Fruit fly (Drosophila melanogaster) whole organism, prepupa: ENCODE measurements around the gene CG9641.

Experiments used
- Blimp-1 ChIP-seq: fragments of 200-800 bp; sonication (Bioruptor generic); optimal IDR thresholded peaks from 3 replicates; lab custom pipeline; 2017; ENCODE audit warnings: missing biosample characterization, missing genetic modification characterization, mild to moderate bottlenecking, moderate library complexity, missing genetic modification reagents
- CG10631 ChIP-seq: fragments of 200-800 bp; sonication (Bioruptor generic); optimal IDR thresholded peaks from 2 replicates; lab custom pipeline; 2016; ENCODE audit warnings: missing biosample characterization, missing genetic modification characterization
- CG10669 ChIP-seq: fragments of 200-800 bp; sonication (Bioruptor generic); optimal IDR thresholded peaks from 3 replicates; lab custom pipeline; 2018; ENCODE audit warnings: missing biosample characterization, mild to moderate bottlenecking, missing genetic modification characterization, moderate library complexity
- CG11902 ChIP-seq: fragments of 200-800 bp; sonication (Bioruptor generic); optimal IDR thresholded peaks from 3 replicates; lab custom pipeline; 2016; ENCODE audit warnings: missing biosample characterization, missing genetic modification characterization
- CG15336 ChIP-seq: fragments of 200-800 bp; sonication (Bioruptor generic); IDR thresholded peaks from 2 replicates; pipeline ENCODE4 v1.3.6; 2022; ENCODE audit warnings: missing biosample characterization, missing genetic modification characterization
- CG1621 ChIP-seq: fragments of 200-800 bp; sonication (Bioruptor generic); optimal IDR thresholded peaks from 3 replicates; lab custom pipeline; 2018; ENCODE audit warnings: missing biosample characterization, mild to moderate bottlenecking, missing genetic modification characterization
- CG16779 ChIP-seq: fragments of 200-800 bp; sonication (Bioruptor generic); optimal IDR thresholded peaks from 3 replicates; lab custom pipeline; 2017; ENCODE audit warnings: missing biosample characterization, mild to moderate bottlenecking, missing genetic modification characterization
- CG3032 ChIP-seq: fragments of 200-800 bp; optimal IDR thresholded peaks from 2 replicates; lab custom pipeline; 2019; ENCODE audit warnings: missing biosample characterization, mild to moderate bottlenecking, missing genetic modification characterization, moderate library complexity
- CG32006 ChIP-seq: fragments of 200-800 bp; sonication (Bioruptor generic); optimal IDR thresholded peaks from 3 replicates; lab custom pipeline; 2017; ENCODE audit warnings: missing biosample characterization, mild to moderate bottlenecking, missing genetic modification characterization
- CG3919 ChIP-seq: fragments of 200-800 bp; sonication (Bioruptor generic); optimal IDR thresholded peaks from 3 replicates; lab custom pipeline; 2016; ENCODE audit warnings: missing biosample characterization, missing genetic modification characterization
- CG4318 ChIP-seq: fragments of 200-800 bp; sonication (Bioruptor generic); optimal IDR thresholded peaks from 3 replicates; lab custom pipeline; 2017; ENCODE audit warnings: missing biosample characterization, mild to moderate bottlenecking, missing genetic modification characterization
- CG6276 ChIP-seq: fragments of 200-800 bp; sonication (Bioruptor generic); optimal IDR thresholded peaks from 2 replicates; lab custom pipeline; 2017; ENCODE audit warnings: missing biosample characterization, mild to moderate bottlenecking, missing genetic modification characterization
- CG6854 ChIP-seq: fragments of 200-800 bp; sonication (Bioruptor generic); optimal IDR thresholded peaks from 2 replicates; lab custom pipeline; 2017; ENCODE audit warnings: missing biosample characterization, mild to moderate bottlenecking, missing genetic modification characterization
- CG7368 ChIP-seq: fragments of 200-800 bp; sonication (Bioruptor generic); optimal IDR thresholded peaks from 3 replicates; lab custom pipeline; 2016; ENCODE audit warnings: missing biosample characterization, missing genetic modification characterization
- CG8119 ChIP-seq: fragments of 200-800 bp; sonication (Bioruptor generic); IDR thresholded peaks from 3 replicates; pipeline ENCODE4 v1.3.6; 2022; ENCODE audit warnings: missing biosample characterization, missing genetic modification characterization
- CG8319 ChIP-seq: fragments of 200-800 bp; sonication (Bioruptor generic); optimal IDR thresholded peaks from 3 replicates; lab custom pipeline; 2016; ENCODE audit warnings: missing biosample characterization, missing genetic modification characterization
- CG8632 ChIP-seq: fragments of 200-800 bp; sonication (Bioruptor generic); optimal IDR thresholded peaks from 3 replicates; lab custom pipeline; 2016; ENCODE audit warnings: missing biosample characterization, missing genetic modification characterization
- CG9139 ChIP-seq: fragments of 200-800 bp; sonication (Bioruptor generic); optimal IDR thresholded peaks from 3 replicates; lab custom pipeline; 2017; ENCODE audit warnings: missing biosample characterization, mild to moderate bottlenecking, missing genetic modification characterization
- Eip75B ChIP-seq: fragments of 200-800 bp; sonication (Bioruptor generic); optimal IDR thresholded peaks from 3 replicates; lab custom pipeline; 2016; ENCODE audit warnings: missing biosample characterization, missing genetic modification characterization
- Eip78C ChIP-seq: fragments of 200-800 bp; sonication (Bioruptor generic); peaks from one replicate; lab custom pipeline; 2016; ENCODE audit warnings: missing biosample characterization, missing genetic modification characterization
- Ets96B ChIP-seq: fragments of 200-800 bp; optimal IDR thresholded peaks from 2 replicates; lab custom pipeline; 2019; ENCODE audit warnings: missing biosample characterization, mild to moderate bottlenecking, missing genetic modification characterization, moderate library complexity
- Hr38 ChIP-seq: sonication (Bioruptor generic); optimal IDR thresholded peaks from 2 replicates; lab custom pipeline; 2016; ENCODE audit warnings: missing biosample characterization, missing genetic modification characterization
- Hr39 ChIP-seq: fragments of 200-800 bp; sonication (Bioruptor generic); optimal IDR thresholded peaks from 2 replicates; lab custom pipeline; 2016; ENCODE audit warnings: missing biosample characterization, missing genetic modification characterization
- Lpt ChIP-seq: fragments of 200-800 bp; sonication (Bioruptor generic); optimal IDR thresholded peaks from 3 replicates; lab custom pipeline; 2016; ENCODE audit warnings: missing biosample characterization, missing genetic modification characterization
- Met ChIP-seq: fragments of 200-800 bp; sonication (Bioruptor generic); optimal IDR thresholded peaks from 3 replicates; lab custom pipeline; 2016; ENCODE audit warnings: missing biosample characterization, missing genetic modification characterization
- OdsH ChIP-seq: fragments of 200-800 bp; sonication (Bioruptor generic); optimal IDR thresholded peaks from 3 replicates; lab custom pipeline; 2016; ENCODE audit warnings: missing biosample characterization, missing genetic modification characterization
- Sox102F ChIP-seq: fragments of 200-800 bp; sonication (Bioruptor generic); optimal IDR thresholded peaks from 2 replicates; lab custom pipeline; 2016; ENCODE audit warnings: missing biosample characterization, mild to moderate bottlenecking, missing genetic modification characterization
- Sox14 ChIP-seq: fragments of 200-800 bp; sonication (Bioruptor generic); optimal IDR thresholded peaks from 3 replicates; lab custom pipeline; 2016; ENCODE audit warnings: missing biosample characterization, missing genetic modification characterization
- Sox15 ChIP-seq: fragments of 200-800 bp; sonication (Bioruptor generic); optimal IDR thresholded peaks from 3 replicates; lab custom pipeline; 2016; ENCODE audit warnings: missing biosample characterization, missing genetic modification characterization
- acj6 ChIP-seq: fragments of 200-800 bp; sonication (Bioruptor generic); optimal IDR thresholded peaks from 3 replicates; lab custom pipeline; 2016; ENCODE audit warnings: missing biosample characterization, missing genetic modification characterization
- cyc ChIP-seq: fragments of 200-800 bp; sonication (Bioruptor generic); optimal IDR thresholded peaks from 3 replicates; lab custom pipeline; 2016; ENCODE audit warnings: missing biosample characterization, missing genetic modification characterization
- dac ChIP-seq: fragments of 200-800 bp; sonication (Bioruptor generic); optimal IDR thresholded peaks from 2 replicates; lab custom pipeline; 2017; ENCODE audit warnings: missing biosample characterization, mild to moderate bottlenecking, missing genetic modification characterization
- dsx ChIP-seq: fragments of 200-800 bp; optimal IDR thresholded peaks from 3 replicates; lab custom pipeline; 2019; ENCODE audit warnings: missing biosample characterization, mild to moderate bottlenecking, missing genetic modification characterization, moderate library complexity; ENCODE audit not compliant: poor library complexity, severe bottlenecking
- eg ChIP-seq: fragments of 200-800 bp; sonication (Bioruptor generic); IDR thresholded peaks from 3 replicates; pipeline ENCODE4 v1.3.6; 2022; ENCODE audit warnings: missing biosample characterization, missing genetic modification characterization
- esn ChIP-seq: fragments of 200-800 bp; sonication (Bioruptor generic); optimal IDR thresholded peaks from 2 replicates; lab custom pipeline; 2016; ENCODE audit warnings: missing biosample characterization, mild to moderate bottlenecking, missing genetic modification characterization, moderate library complexity
- fkh ChIP-seq: fragments of 200-800 bp; sonication (Bioruptor generic); optimal IDR thresholded peaks from 3 replicates; lab custom pipeline; 2017; ENCODE audit warnings: missing biosample characterization, mild to moderate bottlenecking, missing genetic modification characterization, moderate library complexity
- pdm3 ChIP-seq: fragments of 200-800 bp; sonication (Bioruptor generic); optimal IDR thresholded peaks from 3 replicates; lab custom pipeline; 2016; ENCODE audit warnings: missing biosample characterization, missing genetic modification characterization
- ss ChIP-seq, 2 experiments: fragments of 200-800 bp; sonication (Bioruptor generic); optimal IDR thresholded peaks; 2 replicates in 1 of 2; 3 replicates in 1 of 2; lab custom pipeline; 2017 to 2018; ENCODE audit warnings: mild to moderate bottlenecking in 2 of 2, missing biosample characterization in 2 of 2, missing genetic modification characterization in 2 of 2, moderate library complexity in 1 of 2
- svp ChIP-seq: fragments of 200-800 bp; sonication (Bioruptor generic); peaks from one replicate; lab custom pipeline; 2016; ENCODE audit warnings: missing biosample characterization, missing genetic modification characterization
- topi ChIP-seq: fragments of 200-800 bp; sonication (Bioruptor generic); optimal IDR thresholded peaks from 3 replicates; lab custom pipeline; 2016; ENCODE audit warnings: missing biosample characterization, missing genetic modification characterization
- vri ChIP-seq: fragments of 200-800 bp; sonication (Bioruptor generic); optimal IDR thresholded peaks from 3 replicates; lab custom pipeline; 2016; ENCODE audit warnings: missing biosample characterization, mild to moderate bottlenecking, missing genetic modification characterization

Gene CG9641

dm6 chr2L:2987681-2988381 lies 11.2 kb upstream of the CG9641 start, which contains the start of the genes Chd1 and Bem46 (continued):
- TF ChIP-seq CG32006 (GFP tag; lab: Kevin White, UChicago), result no peak
- TF ChIP-seq CG8319 (GFP tag; lab: Kevin White, UChicago), result no peak
- TF ChIP-seq topi (GFP tag; lab: Kevin White, UChicago), result no peak
- TF ChIP-seq Hr38 (GFP tag; lab: Kevin White, UChicago), result no peak
- no peak for TF ChIP-seq vri (GFP tag; lab: Kevin White, UChicago)
- TF ChIP-seq Eip78C (GFP tag; lab: Kevin White, UChicago), result no peak
- TF ChIP-seq acj6 (GFP tag; lab: Kevin White, UChicago), result peak; percentile 88
- no peak for TF ChIP-seq Sox14 (GFP tag; lab: Kevin White, UChicago)
- TF ChIP-seq ss (GFP tag; optimal IDR thresholded peaks at IDR 0.05; lab: Kevin White, UChicago), result no peak
- peak; percentile 86 for TF ChIP-seq CG11902
- TF ChIP-seq Sox102F, result no peak
- peak; percentile 68 for TF ChIP-seq CG1621 (tag; lab: Kevin White, UChicago)
- no peak for TF ChIP-seq CG7368 (GFP tag; lab: Kevin White, UChicago)
- peak; percentile 88 for TF ChIP-seq CG3032 (tag; lab: Kevin White, UChicago)
- TF ChIP-seq CG16779 (tag; lab: Kevin White, UChicago), result no peak
- TF ChIP-seq CG6854 (GFP tag; lab: Kevin White, UChicago), result no peak
- TF ChIP-seq CG6276 (GFP tag; lab: Kevin White, UChicago), result no peak
- TF ChIP-seq dsx, result no peak
- TF ChIP-seq, all 60 proteins: peak for 22

DNA sequence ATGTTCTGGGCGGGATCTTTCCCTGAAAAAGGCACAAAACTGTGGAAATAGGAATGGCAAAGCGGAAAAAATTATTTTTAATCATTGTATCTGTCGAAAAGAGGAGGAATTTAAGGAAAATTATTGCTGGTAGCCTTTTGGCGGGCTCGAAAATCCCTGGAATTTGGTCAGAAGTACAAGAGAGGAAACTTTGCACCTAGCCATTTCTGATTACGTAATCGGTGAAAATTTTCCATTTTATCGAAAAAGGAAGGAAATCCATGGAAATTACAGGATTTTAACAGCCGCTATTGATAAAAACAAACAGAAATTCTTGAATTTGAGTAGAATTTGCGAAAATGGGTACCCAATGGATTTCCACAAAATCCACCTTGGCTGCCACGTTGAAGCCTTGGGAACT lies 10.1 kb upstream of the CG9641 start:
- TF ChIP-seq CG9139 (GFP tag; lab: Kevin White, UChicago), result no peak

dm6 chr2L:2979091-2979490 lies 2.4 kb upstream of the CG9641 start, which contains the start of gene CG9643:
CG9643 (minus strand) TSS chr2L:2979288.
- TF ChIP-seq CG6854 (GFP tag; lab: Kevin White, UChicago), result no peak
- TF ChIP-seq dac (GFP tag; lab: Kevin White, UChicago), result no peak
- no peak for TF ChIP-seq CG8119 (GFP tag; lab: Robert Waterston, UW)
- no peak for TF ChIP-seq acj6 (GFP tag; lab: Kevin White, UChicago)
- TF ChIP-seq CG32006 (GFP tag; lab: Kevin White, UChicago), result no peak
- no peak for TF ChIP-seq CG7368 (GFP tag; lab: Kevin White, UChicago)
- no peak for TF ChIP-seq dsx

DNA sequence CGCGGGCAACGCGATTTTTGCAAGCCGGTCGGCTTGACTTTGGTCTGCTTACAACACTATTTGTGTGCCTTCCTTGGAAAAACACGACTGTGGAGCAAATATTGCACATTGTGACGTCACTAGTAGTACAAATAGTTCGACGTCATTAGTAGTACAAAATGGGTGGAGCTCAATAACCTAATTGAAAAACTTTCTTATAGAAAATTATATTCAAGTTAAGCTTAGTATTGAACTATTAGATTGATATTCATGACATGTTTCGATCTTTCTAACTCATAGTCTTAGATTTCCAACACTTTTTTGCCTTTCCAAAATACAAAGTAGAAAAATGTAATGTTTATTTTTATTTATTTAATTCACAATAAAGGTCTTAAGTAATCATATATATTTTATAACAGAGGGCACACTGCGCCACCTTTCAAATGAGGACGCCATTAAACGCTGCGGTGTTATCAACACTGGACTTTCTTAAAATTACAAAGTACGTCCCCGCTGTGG lies 4.2 kb downstream of the CG9641 start, which contains the start of the genes Rrp1 and gammaTub23C:
Gene Rrp1 (minus strand): TSS at position 70 of the 498 bp plus-strand sequence.
Gene gammaTub23C (plus strand): TSS at position 453 of the 498 bp plus-strand sequence.
- TF ChIP-seq pdm3 (GFP tag; lab: Kevin White, UChicago) (peak; percentile 91), CG10669 (GFP tag; lab: Kevin White, UChicago) (peak; percentile 87), CG4318 (GFP tag; lab: Kevin White, UChicago) (peak; percentile 89), CG8119 (GFP tag; lab: Robert Waterston, UW) (peak; percentile 88), CG3919 (GFP tag; lab: Kevin White, UChicago) (peak; percentile 91), CG8319 (GFP tag; lab: Kevin White, UChicago) (peak; percentile 90), CG15336 (GFP tag; lab: Robert Waterston, UW) (peak; percentile 86), CG32006 (GFP tag; lab: Kevin White, UChicago) (peak; percentile 96), Ets96B (peak; percentile 87), CG6276 (GFP tag; lab: Kevin White, UChicago) (no peak), eg (GFP tag; lab: Robert Waterston, UW) (peak; percentile 85), esn (GFP tag; lab: Kevin White, UChicago) (peak; percentile 94), dsx (peak; percentile 90), Sox15 (GFP tag; lab: Kevin White, UChicago) (peak; percentile 94), dac (GFP tag; lab: Kevin White, UChicago) (peak; percentile 79), CG8632 (GFP tag; lab: Kevin White, UChicago) (peak; percentile 90), Met (GFP tag; lab: Kevin White, UChicago) (peak; percentile 84), svp (GFP tag; lab: Kevin White, UChicago) (no peak), ss (GFP tag; optimal IDR thresholded peaks at IDR 0.05; lab: Kevin White, UChicago) (peak; percentile 78 to 91), topi (GFP tag; lab: Kevin White, UChicago) (peak; percentile 89), acj6 (GFP tag; lab: Kevin White, UChicago) (peak; percentile 92), Blimp-1 (GFP tag; lab: Kevin White, UChicago) (peak; percentile 82), Eip75B (GFP tag; lab: Kevin White, UChicago) (peak; percentile 82), Lpt (peak; percentile 88), cyc (GFP tag; lab: Kevin White, UChicago) (peak; percentile 88), CG3032 (tag; lab: Kevin White, UChicago) (peak; percentile 90), fkh (GFP tag; lab: Kevin White, UChicago) (peak; percentile 92), OdsH (GFP tag; lab: Kevin White, UChicago) (peak; percentile 93), CG10631 (peak; percentile 94), Hr39 (GFP tag; lab: Kevin White, UChicago) (peak; percentile 88), CG7368 (GFP tag; lab: Kevin White, UChicago) (no peak)
